Fruit fly (Drosophila melanogaster) whole organism, adult: Measurements from ENCODE around the gene CG31549.

ENCODE experiments used
- CG11617 ChIP-seq: fragments of 200-800 bp; sonication (Bioruptor generic); optimal IDR thresholded peaks from 2 replicates; lab custom pipeline; 2017; ENCODE audit warnings: mild to moderate bottlenecking, missing biosample characterization, missing genetic modification reagents, missing genetic modification characterization
- CG33017 ChIP-seq: fragments of 200-800 bp; sonication (Bioruptor generic); optimal IDR thresholded peaks from 2 replicates; lab custom pipeline; 2018; ENCODE audit warnings: missing biosample characterization, mild to moderate bottlenecking, missing genetic modification characterization, moderate library complexity
- CG5204 ChIP-seq: fragments of 200-800 bp; sonication (Bioruptor generic); optimal IDR thresholded peaks from 2 replicates; lab custom pipeline; 2016; ENCODE audit warnings: missing biosample characterization, missing genetic modification characterization
- CG7101 ChIP-seq: fragments of 200-800 bp; sonication (Bioruptor generic); optimal IDR thresholded peaks from 2 replicates; lab custom pipeline; 2018; ENCODE audit warnings: missing biosample characterization, mild to moderate bottlenecking, missing genetic modification characterization, moderate library complexity
- Crg-1 ChIP-seq: fragments of 200-800 bp; sonication (Bioruptor generic); optimal IDR thresholded peaks from 2 replicates; lab custom pipeline; 2016; ENCODE audit warnings: missing biosample characterization, missing genetic modification characterization
- Mnt ChIP-seq: fragments of 200-800 bp; sonication (Bioruptor generic); optimal IDR thresholded peaks from 2 replicates; lab custom pipeline; 2016; ENCODE audit warnings: missing biosample characterization, mild to moderate bottlenecking, missing genetic modification characterization
- cic ChIP-seq: fragments of 200-800 bp; sonication (Bioruptor generic); optimal IDR thresholded peaks from 2 replicates; lab custom pipeline; 2017; ENCODE audit warnings: missing biosample characterization, mild to moderate bottlenecking, missing genetic modification characterization, moderate library complexity
- tj ChIP-seq: fragments of 200-800 bp; sonication (Bioruptor generic); optimal IDR thresholded peaks from 3 replicates; lab custom pipeline; 2017; ENCODE audit warnings: missing biosample characterization, mild to moderate bottlenecking, missing genetic modification characterization, moderate library complexity
- toe ChIP-seq: fragments of 200-800 bp; sonication (Bioruptor generic); optimal IDR thresholded peaks from 2 replicates; lab custom pipeline; 2016; ENCODE audit warnings: missing biosample characterization, missing genetic modification characterization

- TF ChIP-seq CG11617 (GFP tag; lab: Kevin White, UChicago) (no peak), cic (GFP tag; lab: Kevin White, UChicago) (peak; percentile 67), CG5204 (GFP tag; lab: Kevin White, UChicago) (no peak), Mnt (GFP tag; lab: Kevin White, UChicago) (peak; percentile 62), tj (peak; percentile 20), Crg-1 (GFP tag; lab: Kevin White, UChicago) (no peak), CG33017 (tag; lab: Kevin White, UChicago) (no peak), CG7101 (tag; lab: Kevin White, UChicago) (peak; percentile 16), toe (GFP tag; lab: Kevin White, UChicago) (no peak)
These were observed 39.9 kb upstream of the CG31549 start for dm6 chr3R:5592009-5592572.
